Fruit fly (Drosophila melanogaster): ENCODE results near the gene CG7148.

The CG7148 gene

DNA sequence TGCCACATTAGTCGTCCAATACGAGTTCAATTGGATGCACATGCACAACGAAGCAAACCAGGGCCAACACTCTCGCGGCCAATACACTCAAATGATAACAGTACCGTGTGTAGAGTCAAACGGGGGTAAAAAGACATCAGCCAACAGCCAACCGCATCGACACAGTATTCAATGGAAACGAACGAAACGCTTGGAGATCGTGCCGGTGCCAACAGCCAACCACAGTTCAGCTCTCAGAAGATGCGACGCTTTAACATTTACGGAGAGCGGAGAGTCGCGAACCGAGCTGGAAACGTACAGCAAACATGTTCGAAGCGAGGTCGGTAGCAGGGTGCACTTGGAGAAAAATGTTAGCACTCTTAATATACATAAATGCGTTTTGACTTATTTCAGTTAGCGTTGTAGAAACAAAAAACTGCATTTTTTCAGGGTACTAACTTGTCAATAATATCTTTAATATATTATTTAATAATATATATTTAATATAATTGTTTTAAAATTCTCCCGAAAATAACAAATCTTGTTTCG is 24.0 kb downstream of the CG7148 start (continued):
- TF ChIP-seq chm (GFP tag; IDR thresholded peaks at IDR 0.05) (no peak), salm (tag; optimal IDR thresholded peaks at IDR 0.05) (no peak), Atf3 (GFP tag; optimal IDR thresholded peaks at IDR 0.05) (peak; percentile 23), ci (GFP tag; IDR thresholded peaks at IDR 0.05) (peak; percentile 77), CG4404 (GFP tag; IDR thresholded peaks at IDR 0.05) (no peak), al (GFP tag; IDR thresholded peaks at IDR 0.05) (no peak), PHDP (tag; optimal IDR thresholded peaks at IDR 0.05) (no peak), tll (GFP tag; optimal IDR thresholded peaks at IDR 0.05) (no peak), chif (GFP tag; optimal IDR thresholded peaks at IDR 0.05) (no peak), Xrp1 (GFP tag; IDR thresholded peaks at IDR 0.05) (peak; percentile 86), CG8290 (GFP tag; optimal IDR thresholded peaks at IDR 0.05) (peak; percentile 58), CG8290 (tag; optimal IDR thresholded peaks at IDR 0.05) (no peak), Dref (GFP tag; IDR thresholded peaks at IDR 0.05) (no peak), CG6272 (GFP tag; IDR thresholded peaks at IDR 0.05) (no peak), HLHmδ (GFP tag; optimal IDR thresholded peaks at IDR 0.05) (no peak), CHES-1-like (GFP tag; optimal IDR thresholded peaks at IDR 0.05) (no peak), Nf-YB (GFP tag; optimal IDR thresholded peaks at IDR 0.05) (peak; percentile 99), da (GFP tag; optimal IDR thresholded peaks at IDR 0.05) (no peak), Optix (GFP tag; IDR thresholded peaks at IDR 0.05) (peak; percentile 7; the same call in 1 of the 3 replicates), tna (GFP tag; IDR thresholded peaks at IDR 0.05; ENCODE audit: partially characterized antibody) (no peak), hth (optimal IDR thresholded peaks at IDR 0.05) (no peak), dmrt99B (tag; optimal IDR thresholded peaks at IDR 0.05) (no peak), CG1529 (GFP tag; optimal IDR thresholded peaks at IDR 0.05) (peak; percentile 22), CG32772 (GFP tag; IDR thresholded peaks at IDR 0.05) (peak; percentile 44), Neu2 (GFP tag; optimal IDR thresholded peaks at IDR 0.05; ENCODE audit: borderline replicate concordance) (no peak), CG34422 (GFP tag; IDR thresholded peaks at IDR 0.05) (peak; percentile 68; the same call in 2 of the 3 replicates), CG5180 (GFP tag; optimal IDR thresholded peaks at IDR 0.05) (peak; percentile 98), stc (GFP tag; IDR thresholded peaks at IDR 0.05) (no peak), Blimp-1 (GFP tag; optimal IDR thresholded peaks at IDR 0.05) (no peak), Med (GFP tag) (peak; percentile 83), Asciz (GFP tag; optimal IDR thresholded peaks at IDR 0.05) (peak; percentile 64), Gug (GFP tag; IDR thresholded peaks at IDR 0.05) (peak; percentile 35; the same call in 1 of the 4 replicates), tap (tag; optimal IDR thresholded peaks at IDR 0.05) (peak; percentile 48), CG14710 (tag; optimal IDR thresholded peaks at IDR 0.05) (no peak), CG14014 (GFP tag; IDR thresholded peaks at IDR 0.05) (no peak), cas (GFP tag; IDR thresholded peaks at IDR 0.05) (0 out of 2 replicates have a peak, but pooled peaks have one; percentile 10), CG1602 (GFP tag; optimal IDR thresholded peaks at IDR 0.05) (peak; percentile 59), CG31224 (GFP tag; IDR thresholded peaks at IDR 0.05) (peak; percentile 20; the same call in 1 of the 2 replicates), Lim3 (GFP tag; IDR thresholded peaks at IDR 0.05) (0 out of 2 replicates have a peak, but pooled peaks have one; percentile 17), grau (tag; optimal IDR thresholded peaks at IDR 0.05) (peak; percentile 71), Hmr (GFP tag; optimal IDR thresholded peaks at IDR 0.05) (no peak), CG31388 (GFP tag; optimal IDR thresholded peaks at IDR 0.05) (no peak), Scr (GFP tag; IDR thresholded peaks at IDR 0.05; ENCODE audit: partially characterized antibody) (no peak), Opbp (GFP tag; IDR thresholded peaks at IDR 0.05; ENCODE audit: partially characterized antibody) (no peak), inv (GFP tag; IDR thresholded peaks at IDR 0.05; ENCODE audit: partially characterized antibody) (no peak), HLH54F (GFP tag; optimal IDR thresholded peaks at IDR 0.05) (no peak), Ptx1 (GFP tag; IDR thresholded peaks at IDR 0.05) (no peak; the same call in 1 of the 2 replicates), Dp (GFP tag; optimal IDR thresholded peaks at IDR 0.05) (no peak), caup (GFP tag; optimal IDR thresholded peaks at IDR 0.05; ENCODE audit: severe bottlenecking) (peak; percentile 38), Gsc (GFP tag; IDR thresholded peaks at IDR 0.05) (peak; percentile 8; the same call in 1 of the 2 replicates), ranshi (GFP tag; IDR thresholded peaks at IDR 0.05) (no peak)
